Worm (Caenorhabditis elegans) whole organism, L4/young adult: ENCODE measurements around the gene clec-166.

Source experiments
- W03F9.2 ChIP-seq: fragments of 150-350 bp; optimal IDR thresholded peaks from 2 replicates; lab custom pipeline; 2014; ENCODE audit warnings: missing biosample characterization, missing genetic modification characterization
- dao-5 ChIP-seq: sonication (generic microtip); optimal IDR thresholded peaks from 2 replicates; lab custom pipeline; 2016; ENCODE audit warnings: missing genotype, missing genetic modification characterization, moderate library complexity, missing compliant biosample characterization
- him-1 ChIP-seq: sonication (generic microtip); optimal IDR thresholded peaks from 2 replicates; lab custom pipeline; 2016; ENCODE audit warnings: missing genotype, missing genetic modification reagents, missing genetic modification characterization, missing compliant biosample characterization

DNA sequence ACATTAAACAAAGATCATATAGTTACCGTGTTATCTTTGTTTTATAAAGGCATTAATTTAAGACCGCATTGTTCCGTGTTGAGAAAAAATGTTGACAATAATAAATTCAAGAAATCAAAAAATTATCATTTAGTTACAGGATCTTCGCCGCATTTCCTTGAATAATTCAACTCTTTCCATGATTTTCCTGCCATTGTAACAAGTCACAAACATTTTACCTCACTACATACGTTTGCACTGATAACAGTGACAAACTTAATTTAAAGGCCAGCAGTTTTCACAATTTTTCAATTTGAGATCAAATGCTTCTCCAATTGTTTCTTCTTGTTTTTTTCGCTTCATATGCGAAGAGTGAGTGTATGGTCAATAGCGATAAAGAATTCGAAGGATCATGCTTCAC lies 9.9 kb upstream of the clec-166 start, which contains the start of gene clec-169:
- TF ChIP-seq him-1 (no peak), dao-5 (tag; lab: Kevin White, UChicago) (no peak), W03F9.2 (tag; lab: Kevin White, UChicago) (no peak)
